Fruit fly (Drosophila melanogaster) whole organism, embryonic: ENCODE results near the gene CG33721.

Experiments
- Ada2b ChIP-seq: fragments of 200-800 bp; sonication (Bioruptor generic); IDR thresholded peaks from 2 replicates; pipeline ENCODE4 v1.3.6; 2022; ENCODE audit warnings: missing biosample characterization, missing genetic modification characterization
- CG10274 ChIP-seq: fragments of 200-800 bp; sonication (Bioruptor generic); optimal IDR thresholded peaks from 3 replicates; lab custom pipeline; 2017; ENCODE audit warnings: missing biosample characterization, mild to moderate bottlenecking, missing genetic modification characterization
- CG13123 ChIP-seq: fragments of 200-800 bp; sonication (Bioruptor generic); optimal IDR thresholded peaks from 2 replicates; lab custom pipeline; 2016; ENCODE audit warnings: missing biosample characterization, missing genetic modification characterization
- CG14710 ChIP-seq: fragments of 200-800 bp; sonication (Bioruptor generic); optimal IDR thresholded peaks from 3 replicates; lab custom pipeline; 2019; ENCODE audit warnings: missing biosample characterization, mild to moderate bottlenecking, missing genetic modification characterization, moderate library complexity
- CG1792 ChIP-seq: fragments of 200-800 bp; sonication (Bioruptor generic); optimal IDR thresholded peaks from 2 replicates; lab custom pipeline; 2016; ENCODE audit warnings: missing biosample characterization, missing genetic modification characterization
- CG2116 ChIP-seq: fragments of 200-800 bp; sonication (Bioruptor generic); optimal IDR thresholded peaks from 3 replicates; lab custom pipeline; 2018; ENCODE audit warnings: missing biosample characterization, mild to moderate bottlenecking, missing genetic modification characterization
- CG2129 ChIP-seq: fragments of 200-800 bp; sonication (Bioruptor generic); IDR thresholded peaks from 2 replicates; pipeline ENCODE4 v1.3.6; 2022; ENCODE audit warnings: missing biosample characterization, missing genetic modification characterization; ENCODE audit not compliant: partially characterized antibody
- CG2199 ChIP-seq: fragments of 200-800 bp; sonication (Bioruptor generic); IDR thresholded peaks from 3 replicates; pipeline ENCODE4 v1.3.6; 2022; ENCODE audit warnings: missing biosample characterization, missing genetic modification characterization
- CG2678 ChIP-seq: fragments of 200-800 bp; sonication (Bioruptor generic); optimal IDR thresholded peaks from 3 replicates; lab custom pipeline; 2019; ENCODE audit warnings: missing biosample characterization, mild to moderate bottlenecking, missing genetic modification characterization, moderate library complexity
- CG30403 ChIP-seq: fragments of 200-800 bp; sonication (Bioruptor generic); optimal IDR thresholded peaks from 3 replicates; lab custom pipeline; 2016; ENCODE audit warnings: missing biosample characterization, missing genetic modification characterization
- CG30431 ChIP-seq: fragments of 200-800 bp; sonication (Bioruptor generic); optimal IDR thresholded peaks from 2 replicates; lab custom pipeline; 2017; ENCODE audit warnings: missing biosample characterization, missing genetic modification characterization
- CG31224 ChIP-seq: fragments of 200-800 bp; sonication (Bioruptor generic); IDR thresholded peaks from 2 replicates; pipeline ENCODE4 v1.3.6; 2022; ENCODE audit warnings: missing biosample characterization, missing genetic modification characterization
- CG31388 ChIP-seq: fragments of 200-800 bp; sonication (Bioruptor generic); optimal IDR thresholded peaks from 2 replicates; lab custom pipeline; 2016; ENCODE audit warnings: missing biosample characterization, missing genetic modification characterization
- CG33557 ChIP-seq: fragments of 200-800 bp; sonication (Bioruptor generic); optimal IDR thresholded peaks from 2 replicates; lab custom pipeline; 2019; ENCODE audit warnings: missing biosample characterization, mild to moderate bottlenecking, missing genetic modification characterization, moderate library complexity
- CG4730 ChIP-seq: fragments of 200-800 bp; sonication (Bioruptor generic); IDR thresholded peaks from 2 replicates; pipeline ENCODE4 v1.3.6; 2022; ENCODE audit warnings: missing biosample characterization, missing genetic modification characterization
- CG4820 ChIP-seq: fragments of 200-800 bp; sonication (Bioruptor generic); optimal IDR thresholded peaks from 3 replicates; lab custom pipeline; 2016; ENCODE audit warnings: missing biosample characterization, missing genetic modification characterization
- CG6175 ChIP-seq: fragments of 200-800 bp; sonication (Bioruptor generic); IDR thresholded peaks from 3 replicates; pipeline ENCODE4 v1.3.6; 2022; ENCODE audit warnings: missing biosample characterization, missing genetic modification characterization
- CG6272 ChIP-seq: fragments of 200-800 bp; sonication (Bioruptor generic); IDR thresholded peaks from 2 replicates; pipeline ENCODE4 v1.3.6; 2022; ENCODE audit warnings: missing biosample characterization, missing genetic modification characterization
- CG6654 ChIP-seq: fragments of 200-800 bp; sonication (Bioruptor generic); optimal IDR thresholded peaks from 2 replicates; lab custom pipeline; 2017; ENCODE audit warnings: missing biosample characterization, mild to moderate bottlenecking, missing genetic modification characterization
- CG7745 ChIP-seq: fragments of 200-800 bp; sonication (Bioruptor generic); optimal IDR thresholded peaks from 2 replicates; lab custom pipeline; 2018; ENCODE audit warnings: missing biosample characterization, mild to moderate bottlenecking, missing genetic modification characterization, moderate library complexity
- CG8281 ChIP-seq: fragments of 200-800 bp; sonication (Bioruptor generic); optimal IDR thresholded peaks from 2 replicates; lab custom pipeline; 2018; ENCODE audit warnings: missing biosample characterization, mild to moderate bottlenecking, missing genetic modification characterization, moderate library complexity
- CG9876 ChIP-seq: fragments of 200-800 bp; sonication (Bioruptor generic); optimal IDR thresholded peaks from 2 replicates; lab custom pipeline; 2016; ENCODE audit warnings: missing biosample characterization, missing genetic modification characterization
- CrebB ChIP-seq: fragments of 200-800 bp; sonication (Bioruptor generic); optimal IDR thresholded peaks from 3 replicates; lab custom pipeline; 2018; ENCODE audit warnings: missing biosample characterization, mild to moderate bottlenecking, missing genetic modification characterization
- Ets65A ChIP-seq: fragments of 200-800 bp; sonication (Bioruptor generic); peaks from one replicate; lab custom pipeline; 2016; ENCODE audit warnings: missing biosample characterization, missing genetic modification characterization
- Fer1 ChIP-seq: fragments of 200-800 bp; sonication (Bioruptor generic); optimal IDR thresholded peaks from 2 replicates; lab custom pipeline; 2017; ENCODE audit warnings: missing biosample characterization, mild to moderate bottlenecking, missing genetic modification characterization
- HLH4C ChIP-seq: fragments of 200-800 bp; sonication (Bioruptor generic); IDR thresholded peaks from 3 replicates; pipeline ENCODE4 v1.3.6; 2022; ENCODE audit warnings: missing biosample characterization, missing genetic modification characterization; ENCODE audit not compliant: partially characterized antibody
- HLH54F ChIP-seq: fragments of 200-800 bp; sonication (Bioruptor generic); optimal IDR thresholded peaks from 3 replicates; lab custom pipeline; 2016; ENCODE audit warnings: missing biosample characterization, missing genetic modification characterization
- Mad ChIP-seq: fragments of 200-800 bp; sonication (Bioruptor generic); optimal IDR thresholded peaks from 2 replicates; lab custom pipeline; 2016; ENCODE audit warnings: missing biosample characterization, missing genetic modification characterization
- Six4 ChIP-seq: fragments of 200-800 bp; sonication (Bioruptor generic); optimal IDR thresholded peaks from 2 replicates; lab custom pipeline; 2016; ENCODE audit warnings: missing biosample characterization, missing genetic modification characterization
- ab ChIP-seq: fragments of 200-800 bp; sonication (Bioruptor generic); optimal IDR thresholded peaks from 2 replicates; lab custom pipeline; 2016; ENCODE audit warnings: missing biosample characterization, missing genetic modification characterization
- bbx ChIP-seq: fragments of 200-800 bp; sonication (Bioruptor generic); IDR thresholded peaks from 2 replicates; pipeline ENCODE4 v1.3.6; 2022; ENCODE audit warnings: missing biosample characterization, missing genetic modification characterization; ENCODE audit not compliant: partially characterized antibody
- cad ChIP-seq: fragments of >200 bp; optimal IDR thresholded peaks from 2 replicates; lab custom pipeline; 2017; ENCODE audit warnings: missing biosample characterization, missing genetic modification characterization
- cato ChIP-seq: fragments of 200-800 bp; sonication (Bioruptor generic); optimal IDR thresholded peaks from 2 replicates; lab custom pipeline; 2016; ENCODE audit warnings: missing biosample characterization, missing genetic modification characterization, borderline replicate concordance
- dan ChIP-seq: fragments of 200-800 bp; sonication (Bioruptor generic); IDR thresholded peaks from 2 replicates; pipeline ENCODE4 v1.3.6; 2022; ENCODE audit warnings: missing biosample characterization, missing genetic modification characterization
- danr ChIP-seq: fragments of 200-800 bp; sonication (Bioruptor generic); IDR thresholded peaks from 2 replicates; pipeline ENCODE4 v1.3.6; 2022; ENCODE audit warnings: missing biosample characterization, missing genetic modification characterization
- disco-r ChIP-seq: fragments of 200-800 bp; sonication (Bioruptor generic); optimal IDR thresholded peaks from 2 replicates; lab custom pipeline; 2016; ENCODE audit warnings: missing biosample characterization, missing genetic modification characterization
- dm ChIP-seq: fragments of 200-800 bp; sonication (Bioruptor generic); optimal IDR thresholded peaks from 3 replicates; lab custom pipeline; 2016; ENCODE audit warnings: missing biosample characterization, missing genetic modification characterization
- esg ChIP-seq: fragments of 200-800 bp; sonication (Bioruptor generic); conservative IDR thresholded peaks from 2 replicates; pipeline ENCODE4 v1.3.6; 2022; ENCODE audit warnings: missing biosample characterization, missing genetic modification characterization
- fd3F ChIP-seq: fragments of 200-800 bp; sonication (Bioruptor generic); optimal IDR thresholded peaks from 2 replicates; lab custom pipeline; 2018; ENCODE audit warnings: missing biosample characterization, mild to moderate bottlenecking, missing genetic modification characterization, moderate library complexity
- ken ChIP-seq: fragments of 200-800 bp; sonication (Bioruptor generic); IDR thresholded peaks from 3 replicates; pipeline ENCODE4 v1.3.6; 2022; ENCODE audit warnings: missing biosample characterization, missing genetic modification characterization
- lbe ChIP-seq: fragments of 200-800 bp; sonication (Bioruptor generic); optimal IDR thresholded peaks from 2 replicates; lab custom pipeline; 2016; ENCODE audit warnings: missing biosample characterization, mild to moderate bottlenecking, missing genetic modification characterization
- lov ChIP-seq, 2 experiments: fragments of 200-800 bp in 1 of 2; fragments of >200 bp in 1 of 2; sonication (Bioruptor generic) in 1 of 2; IDR thresholded peaks in 1 of 2; optimal IDR thresholded peaks in 1 of 2; 2 replicates in 1 of 2; 3 replicates in 1 of 2; pipeline versions ENCODE4 v1.3.6 to Lab custom; 2017 to 2022; ENCODE audit warnings: missing biosample characterization in 1 of 2, missing genetic modification characterization in 1 of 2
- mam ChIP-seq: fragments of 200-800 bp; sonication (Bioruptor generic); optimal IDR thresholded peaks from 3 replicates; lab custom pipeline; 2016; ENCODE audit warnings: missing biosample characterization, missing genetic modification characterization
- mirr ChIP-seq: fragments of 200-800 bp; sonication (Bioruptor generic); optimal IDR thresholded peaks from 3 replicates; lab custom pipeline; 2018; ENCODE audit warnings: missing biosample characterization, mild to moderate bottlenecking, missing genetic modification characterization
- pb ChIP-seq: fragments of 200-800 bp; sonication (Bioruptor generic); optimal IDR thresholded peaks from 3 replicates; lab custom pipeline; 2016; ENCODE audit warnings: missing biosample characterization, missing genetic modification characterization
- pfk ChIP-seq: fragments of 200-800 bp; sonication (Bioruptor generic); optimal IDR thresholded peaks from 2 replicates; lab custom pipeline; 2018; ENCODE audit warnings: missing biosample characterization, mild to moderate bottlenecking, missing genetic modification characterization, moderate library complexity
- psq ChIP-seq: fragments of 200-800 bp; sonication (Bioruptor generic); optimal IDR thresholded peaks from 2 replicates; lab custom pipeline; 2017; ENCODE audit warnings: missing biosample characterization, missing genetic modification characterization
- sd ChIP-seq: fragments of 200-800 bp; sonication (Bioruptor generic); optimal IDR thresholded peaks from 3 replicates; lab custom pipeline; 2018; ENCODE audit warnings: missing biosample characterization, mild to moderate bottlenecking, missing genetic modification characterization, moderate library complexity
- vnd ChIP-seq: fragments of 200-800 bp; sonication (Bioruptor generic); IDR thresholded peaks from 3 replicates; pipeline ENCODE4 v1.3.6; 2022; ENCODE audit warnings: missing biosample characterization, missing genetic modification characterization; ENCODE audit not compliant: partially characterized antibody

CG33721 gene

DNA sequence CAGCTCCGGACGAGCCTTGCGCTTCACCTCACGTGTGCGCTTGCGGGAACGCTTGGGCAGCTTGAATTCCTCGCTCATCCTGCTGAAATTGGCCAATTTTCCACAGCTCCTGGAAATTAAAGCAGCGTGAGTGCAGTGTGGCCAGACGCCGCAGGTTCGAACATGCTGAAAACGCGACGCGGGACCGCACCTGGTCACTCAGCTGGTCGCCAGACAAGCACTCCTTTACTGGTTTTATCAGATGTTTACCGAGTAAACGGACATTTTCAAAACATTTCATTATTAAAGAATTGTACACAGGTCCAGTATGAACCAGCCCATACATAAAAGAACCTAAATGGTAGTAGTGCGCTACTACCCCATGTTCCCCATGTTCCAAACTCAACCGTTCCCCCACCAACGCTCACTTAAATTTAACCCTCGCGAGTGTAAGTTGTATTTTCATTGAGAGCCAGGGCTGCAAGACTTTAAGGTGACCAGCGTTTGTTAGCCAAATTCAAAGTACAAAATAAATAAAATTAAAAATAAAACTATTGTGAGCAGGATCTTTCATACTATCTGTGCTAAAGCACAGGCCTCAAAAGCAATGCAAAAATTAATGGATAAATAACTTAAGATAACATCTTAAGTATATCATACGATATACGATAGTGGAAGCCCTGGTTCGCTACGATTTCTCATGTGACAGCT lies 31.5 kb downstream of the CG33721 start, which contains the start of the genes JMJD6, CG7071 and Muted (continued):
- peak; percentile 89 for TF ChIP-seq CG6272 (GFP tag; lab: Robert Waterston, UW)
- TF ChIP-seq cato (GFP tag; lab: Kevin White, UChicago) = peak; percentile 87
- TF ChIP-seq psq (GFP tag; lab: Kevin White, UChicago) = peak; percentile 81
- TF ChIP-seq disco-r (GFP tag; lab: Kevin White, UChicago) = peak; percentile 76
- peak; percentile 70 for TF ChIP-seq ab (GFP tag; lab: Kevin White, UChicago)
- TF ChIP-seq Fer1 (GFP tag; lab: Kevin White, UChicago) = peak; percentile 92
- TF ChIP-seq vnd (GFP tag; lab: Robert Waterston, UW) = peak; percentile 77
- TF ChIP-seq bbx = peak; percentile 63; the same call in 1 of the 2 replicates
- TF ChIP-seq pfk (GFP tag; lab: Kevin White, UChicago) = peak; percentile 97
- TF ChIP-seq danr (GFP tag; lab: Robert Waterston, UW) = peak; percentile 84
- TF ChIP-seq CrebB (tag; lab: Kevin White, UChicago) = peak; percentile 77
- peak; percentile 75 for TF ChIP-seq CG31388 (GFP tag; lab: Kevin White, UChicago)
- TF ChIP-seq CG4730 (GFP tag; lab: Robert Waterston, UW) = peak; percentile 87
- TF ChIP-seq mam (GFP tag; lab: Kevin White, UChicago) = peak; percentile 93
- peak; percentile 92 for TF ChIP-seq ken (GFP tag; lab: Robert Waterston, UW)
- peak; percentile 83 for TF ChIP-seq Mad (GFP tag; lab: Kevin White, UChicago)
- TF ChIP-seq dan (GFP tag; lab: Robert Waterston, UW) = peak; percentile 71
- TF ChIP-seq CG31224 (GFP tag; lab: Robert Waterston, UW) = peak; percentile 80
- TF ChIP-seq CG4820 (GFP tag; lab: Kevin White, UChicago) = peak; percentile 86
- TF ChIP-seq Six4 (GFP tag; lab: Kevin White, UChicago) = peak; percentile 89
- peak; percentile 68 for TF ChIP-seq HLH4C (GFP tag; lab: Robert Waterston, UW)
- peak; percentile 81 for TF ChIP-seq CG6175 (GFP tag; lab: Robert Waterston, UW)
- TF ChIP-seq mirr (GFP tag; lab: Kevin White, UChicago) = peak; percentile 75
- TF ChIP-seq esg (GFP tag; lab: Robert Waterston, UW) = peak; percentile 85
- TF ChIP-seq CG2116 (GFP tag; lab: Kevin White, UChicago) = peak; percentile 87
- TF ChIP-seq dm = peak; percentile 84
- TF ChIP-seq lov (optimal IDR thresholded peaks at IDR 0.05; lab: Kevin White, UChicago) = no peak
- peak; percentile 87; the same call in 2 of the 3 replicates for TF ChIP-seq lov (GFP tag; IDR thresholded peaks at IDR 0.05; lab: Robert Waterston, UW)
- peak; percentile 96 for TF ChIP-seq CG30403 (GFP tag; lab: Kevin White, UChicago)
- TF ChIP-seq CG9876 (GFP tag; lab: Kevin White, UChicago) = peak; percentile 63
- TF ChIP-seq HLH54F (GFP tag; lab: Kevin White, UChicago) = peak; percentile 95
- peak; percentile 73 for TF ChIP-seq sd (tag; lab: Kevin White, UChicago)
- peak; percentile 89 for TF ChIP-seq CG13123 (GFP tag; lab: Kevin White, UChicago)
- TF ChIP-seq CG2678 (tag; lab: Kevin White, UChicago) = peak; percentile 92
- TF ChIP-seq pb (GFP tag; lab: Kevin White, UChicago) = no peak
- peak; percentile 65 for TF ChIP-seq CG1792
- TF ChIP-seq CG33557 = peak; percentile 89
- TF ChIP-seq Ets65A (GFP tag; lab: Kevin White, UChicago) = peak; percentile 98
- TF ChIP-seq CG2199 = 0 out of 3 replicates have a peak, but pooled peaks have one; percentile 62
- TF ChIP-seq CG6654 = peak; percentile 64
- peak; percentile 83 for TF ChIP-seq CG30431 (GFP tag; lab: Kevin White, UChicago)
- peak; percentile 63 for TF ChIP-seq CG8281
- TF ChIP-seq CG2129 (GFP tag; lab: Robert Waterston, UW) = peak; percentile 79
- TF ChIP-seq CG10274 (GFP tag; lab: Kevin White, UChicago) = peak; percentile 55
- peak; percentile 94 for TF ChIP-seq CG14710
- TF ChIP-seq lbe (GFP tag; lab: Kevin White, UChicago) = peak; percentile 91
- TF ChIP-seq Ada2b (GFP tag; lab: Robert Waterston, UW) = peak; percentile 89
- TF ChIP-seq fd3F (GFP tag; lab: Kevin White, UChicago) = peak; percentile 90
- TF ChIP-seq cad (GFP tag; lab: Kevin White, UChicago) = no peak
- TF ChIP-seq CG7745 (tag; lab: Kevin White, UChicago) = peak; percentile 13
